Fruit fly (Drosophila melanogaster) ovary, adult (tissue): ENCODE measurements around the gene chic.

Source experiments
- CG17801 ChIP-seq: fragments of 200-800 bp; optimal IDR thresholded peaks from 2 replicates; lab custom pipeline; 2019; ENCODE audit warnings: missing biosample characterization, mild to moderate bottlenecking, missing genetic modification characterization, moderate library complexity; ENCODE audit not compliant: partially characterized antibody

chic gene

dm6 chr2L:5956706-5957105 lies 24.1 kb downstream of the chic start, which contains the start of the genes CG13998 and Vm26Ab:
Gene CG13998 (minus strand): TSS chr2L:5956819.
Gene Vm26Ab (plus strand): TSS chr2L:5957004.
- TF ChIP-seq CG17801 (GFP tag; lab: Kevin White, UChicago), result peak; percentile 23

dm6 chr2L:5956153-5956552 lies 24.7 kb downstream of the chic start, which contains the start of gene CG13999:
Gene CG13999 (minus strand): TSS chr2L:5956466.
- no peak for TF ChIP-seq CG17801 (GFP tag; lab: Kevin White, UChicago)

dm6 chr2L:5948775-5949526 lies 31.9 kb downstream of the chic start, which contains the start of gene CG9044:
Gene CG9044 (plus strand): TSS chr2L:5949450.
- TF ChIP-seq CG17801 (GFP tag; lab: Kevin White, UChicago), result peak; percentile 9

dm6 chr2L:5947504-5947903 lies 33.3 kb downstream of the chic start:
- no peak for TF ChIP-seq CG17801 (GFP tag; lab: Kevin White, UChicago)

dm6 chr2L:5946728-5947127 lies 34.1 kb downstream of the chic start:
- TF ChIP-seq CG17801 (GFP tag; lab: Kevin White, UChicago), result peak; percentile 50

dm6 chr2L:5945651-5946547 lies 34.9 kb downstream of the chic start:
- TF ChIP-seq CG17801 (GFP tag; lab: Kevin White, UChicago), result no peak

dm6 chr2L:5944305-5945282 lies 36.2 kb downstream of the chic start:
- no peak for TF ChIP-seq CG17801 (GFP tag; lab: Kevin White, UChicago)

dm6 chr2L:5943229-5944078 lies 37.4 kb downstream of the chic start, which contains the start of the genes Sfp26Ad and Gpdh1:
Gene Sfp26Ad (minus strand): TSS chr2L:5943304.
Gene Gpdh1 (plus strand): TSS chr2L:5943643.
- peak; percentile 80 for TF ChIP-seq CG17801 (GFP tag; lab: Kevin White, UChicago)

dm6 chr2L:5927363-5927762 lies 53.5 kb downstream of the chic start:
- TF ChIP-seq CG17801 (GFP tag; lab: Kevin White, UChicago), result no peak

- TF ChIP-seq CG17801 (GFP tag; lab: Kevin White, UChicago), result no peak
These were observed 55.2 kb downstream of the chic start, which contains the start of gene dsf for dm6 chr2L:5925637-5926036. Gene dsf (plus strand): TSS chr2L:5925937.

dm6 chr2L:5925164-5925563 lies 55.7 kb downstream of the chic start:
- TF ChIP-seq CG17801 (GFP tag; lab: Kevin White, UChicago), result no peak

- no peak for TF ChIP-seq CG17801 (GFP tag; lab: Kevin White, UChicago)
These were observed 57.1 kb downstream of the chic start, which contains the start of gene CG9016 for dm6 chr2L:5923603-5924138. Gene CG9016 (minus strand): TSS chr2L:5923653.
